Fruit fly (Drosophila melanogaster) whole organism, embryonic: Measurements from ENCODE around the gene Bet3.

Experiments used
- ATbp ChIP-seq: fragments of 200-800 bp; sonication (Bioruptor generic); optimal IDR thresholded peaks from 2 replicates; lab custom pipeline; 2017; ENCODE audit warnings: missing biosample characterization, mild to moderate bottlenecking, missing genetic modification characterization, missing genetic modification reagents
- BEAF-32 ChIP-seq: fragments of 200-800 bp; sonication (Bioruptor generic); optimal IDR thresholded peaks from 3 replicates; lab custom pipeline; 2017; ENCODE audit warnings: missing biosample characterization, missing genetic modification characterization, mild to moderate bottlenecking, moderate library complexity, missing genetic modification reagents
- CG10321 ChIP-seq: fragments of 200-800 bp; sonication (Bioruptor generic); IDR thresholded peaks from 2 replicates; pipeline ENCODE4 v1.3.6; 2022; ENCODE audit warnings: missing biosample characterization, missing genetic modification characterization
- CG1233 ChIP-seq: fragments of 200-800 bp; sonication (Bioruptor generic); optimal IDR thresholded peaks from 4 replicates; lab custom pipeline; 2018; ENCODE audit warnings: missing biosample characterization, mild to moderate bottlenecking, missing genetic modification characterization
- CG12659 ChIP-seq: fragments of 200-800 bp; sonication (Bioruptor generic); optimal IDR thresholded peaks from 3 replicates; lab custom pipeline; 2017; ENCODE audit warnings: mild to moderate bottlenecking, missing biosample characterization, missing genetic modification reagents, missing genetic modification characterization
- CG13287 ChIP-seq: fragments of 200-800 bp; sonication (Bioruptor generic); IDR thresholded peaks from 2 replicates; pipeline ENCODE4 v1.3.6; 2022; ENCODE audit warnings: missing biosample characterization, missing genetic modification characterization; ENCODE audit not compliant: partially characterized antibody
- CG17361 ChIP-seq: fragments of 200-800 bp; sonication (Bioruptor generic); IDR thresholded peaks from 3 replicates; pipeline ENCODE4 v1.3.6; 2022; ENCODE audit warnings: missing biosample characterization, missing genetic modification characterization
- CG17385 ChIP-seq: fragments of 200-800 bp; sonication (Bioruptor generic); optimal IDR thresholded peaks from 3 replicates; lab custom pipeline; 2018; ENCODE audit warnings: missing biosample characterization, mild to moderate bottlenecking, missing genetic modification characterization
- CG1792 ChIP-seq: fragments of 200-800 bp; sonication (Bioruptor generic); optimal IDR thresholded peaks from 2 replicates; lab custom pipeline; 2016; ENCODE audit warnings: missing biosample characterization, missing genetic modification characterization
- CG18599 ChIP-seq: fragments of 200-800 bp; sonication (Bioruptor generic); optimal IDR thresholded peaks from 3 replicates; lab custom pipeline; 2017; ENCODE audit warnings: missing biosample characterization, missing genetic modification characterization, mild to moderate bottlenecking, moderate library complexity, missing genetic modification reagents
- CG2202 ChIP-seq: fragments of 200-800 bp; sonication (Bioruptor generic); optimal IDR thresholded peaks from 2 replicates; lab custom pipeline; 2018; ENCODE audit warnings: missing biosample characterization, mild to moderate bottlenecking, missing genetic modification characterization
- CG32767 ChIP-seq: fragments of 200-800 bp; sonication (Bioruptor generic); IDR thresholded peaks from 2 replicates; pipeline ENCODE4 v1.3.6; 2022; ENCODE audit warnings: missing biosample characterization, missing genetic modification characterization
- CG42726 ChIP-seq: fragments of 200-800 bp; sonication (Bioruptor generic); IDR thresholded peaks from 2 replicates; pipeline ENCODE4 v1.3.6; 2022; ENCODE audit warnings: missing biosample characterization, missing genetic modification characterization; ENCODE audit not compliant: partially characterized antibody
- CG5953 ChIP-seq: fragments of 200-800 bp; sonication (Bioruptor generic); IDR thresholded peaks from 2 replicates; pipeline ENCODE4 v1.3.6; 2022; ENCODE audit warnings: missing biosample characterization, missing genetic modification characterization
- CG6765 ChIP-seq: fragments of 200-800 bp; sonication (Bioruptor generic); optimal IDR thresholded peaks from 3 replicates; lab custom pipeline; 2017; ENCODE audit warnings: missing biosample characterization, mild to moderate bottlenecking, missing genetic modification characterization
- CG8478 ChIP-seq: fragments of >200 bp; optimal IDR thresholded peaks from 2 replicates; lab custom pipeline; 2018
- CG9727 ChIP-seq: fragments of 200-800 bp; sonication (Bioruptor generic); optimal IDR thresholded peaks from 3 replicates; lab custom pipeline; 2017; ENCODE audit warnings: missing biosample characterization, mild to moderate bottlenecking, missing genetic modification characterization
- D19B ChIP-seq: fragments of 200-800 bp; sonication (Bioruptor generic); optimal IDR thresholded peaks from 2 replicates; lab custom pipeline; 2017; ENCODE audit warnings: missing biosample characterization, mild to moderate bottlenecking, missing genetic modification characterization
- Dp ChIP-seq: fragments of 200-800 bp; sonication (Bioruptor generic); optimal IDR thresholded peaks from 2 replicates; lab custom pipeline; 2018; ENCODE audit warnings: missing biosample characterization, mild to moderate bottlenecking, missing genetic modification characterization, moderate library complexity
- Fer1 ChIP-seq: fragments of 200-800 bp; sonication (Bioruptor generic); optimal IDR thresholded peaks from 2 replicates; lab custom pipeline; 2017; ENCODE audit warnings: missing biosample characterization, mild to moderate bottlenecking, missing genetic modification characterization
- Gug ChIP-seq: fragments of 200-800 bp; sonication (Bioruptor generic); IDR thresholded peaks from 4 replicates; pipeline ENCODE4 v1.3.6; 2022; ENCODE audit warnings: missing biosample characterization, missing genetic modification characterization
- Hmx ChIP-seq: fragments of 200-800 bp; sonication (Bioruptor generic); optimal IDR thresholded peaks from 2 replicates; lab custom pipeline; 2016; ENCODE audit warnings: missing biosample characterization, missing genetic modification characterization
- Hr39 ChIP-seq: fragments of >200 bp; optimal IDR thresholded peaks from 2 replicates; lab custom pipeline; 2017
- Nf-YB ChIP-seq: fragments of 200-800 bp; sonication (Bioruptor generic); optimal IDR thresholded peaks from 3 replicates; lab custom pipeline; 2019; ENCODE audit warnings: missing biosample characterization, mild to moderate bottlenecking, missing genetic modification characterization, moderate library complexity
- Pdp1 ChIP-seq, 2 experiments: fragments of 200-800 bp; sonication (Bioruptor generic); optimal IDR thresholded peaks; 3 replicates each; lab custom pipeline; 2016; ENCODE audit warnings: missing biosample characterization in 2 of 2, missing genetic modification characterization in 2 of 2, mild to moderate bottlenecking in 1 of 2, moderate library complexity in 1 of 2
- Taf1 ChIP-seq: fragments of 200-800 bp; sonication (Bioruptor generic); IDR thresholded peaks from 2 replicates; pipeline ENCODE4 v1.3.6; 2022; ENCODE audit warnings: missing biosample characterization, missing genetic modification characterization
- Trl ChIP-seq, 3 experiments: fragments of >200 bp in 2 of 3; fragments of 200-800 bp in 1 of 3; sonication (Bioruptor generic) in 1 of 3; optimal IDR thresholded peaks; 2 replicates in 1 of 3; 3 replicates in 2 of 3; lab custom pipeline; 2016 to 2017; ENCODE audit warnings: missing biosample characterization in 1 of 3, missing genetic modification characterization in 1 of 3
- ac ChIP-seq: fragments of 200-800 bp; sonication (Bioruptor generic); optimal IDR thresholded peaks from 3 replicates; lab custom pipeline; 2017; ENCODE audit warnings: missing biosample characterization, mild to moderate bottlenecking, missing genetic modification characterization
- ara ChIP-seq: fragments of 200-800 bp; sonication (Bioruptor generic); IDR thresholded peaks from 2 replicates; pipeline ENCODE4 v1.3.6; 2022; ENCODE audit warnings: missing biosample characterization, missing genetic modification characterization
- bbx ChIP-seq: fragments of 200-800 bp; sonication (Bioruptor generic); IDR thresholded peaks from 2 replicates; pipeline ENCODE4 v1.3.6; 2022; ENCODE audit warnings: missing biosample characterization, missing genetic modification characterization; ENCODE audit not compliant: partially characterized antibody
- bowl ChIP-seq: fragments of 200-800 bp; sonication (Bioruptor generic); IDR thresholded peaks from 2 replicates; pipeline ENCODE4 v1.3.6; 2022; ENCODE audit warnings: missing biosample characterization, missing genetic modification characterization
- cato ChIP-seq: fragments of 200-800 bp; sonication (Bioruptor generic); optimal IDR thresholded peaks from 2 replicates; lab custom pipeline; 2016; ENCODE audit warnings: missing biosample characterization, missing genetic modification characterization, borderline replicate concordance
- danr ChIP-seq: fragments of 200-800 bp; sonication (Bioruptor generic); IDR thresholded peaks from 2 replicates; pipeline ENCODE4 v1.3.6; 2022; ENCODE audit warnings: missing biosample characterization, missing genetic modification characterization
- eve ChIP-seq, 2 experiments: fragments of >200 bp; optimal IDR thresholded peaks; 2 replicates each; lab custom pipeline; 2017; ENCODE audit warnings: missing biosample characterization in 2 of 2, missing genetic modification characterization in 2 of 2
- exex ChIP-seq: fragments of 200-800 bp; sonication (Bioruptor generic); optimal IDR thresholded peaks from 4 replicates; lab custom pipeline; 2018; ENCODE audit warnings: missing biosample characterization, mild to moderate bottlenecking, missing genetic modification characterization, moderate library complexity
- fd64A ChIP-seq: fragments of 200-800 bp; sonication (Bioruptor generic); optimal IDR thresholded peaks from 3 replicates; lab custom pipeline; 2018; ENCODE audit warnings: missing biosample characterization, mild to moderate bottlenecking, missing genetic modification characterization
- fu2 ChIP-seq: fragments of 200-800 bp; sonication (Bioruptor generic); optimal IDR thresholded peaks from 2 replicates; lab custom pipeline; 2016; ENCODE audit warnings: missing biosample characterization, missing genetic modification characterization
- grn ChIP-seq: fragments of 200-800 bp; sonication (Bioruptor generic); optimal IDR thresholded peaks from 3 replicates; lab custom pipeline; 2017; ENCODE audit warnings: missing biosample characterization, missing genetic modification characterization
- gro ChIP-seq: fragments of 200-800 bp; sonication (Bioruptor generic); optimal IDR thresholded peaks from 2 replicates; lab custom pipeline; 2016; ENCODE audit warnings: missing biosample characterization, missing genetic modification characterization
- gsb-n ChIP-seq: fragments of 200-800 bp; sonication (Bioruptor generic); optimal IDR thresholded peaks from 3 replicates; lab custom pipeline; 2018; ENCODE audit warnings: missing biosample characterization, mild to moderate bottlenecking, missing genetic modification characterization
- gt ChIP-seq: fragments of 200-800 bp; sonication (Bioruptor generic); IDR thresholded peaks from 2 replicates; pipeline ENCODE4 v1.3.6; 2022; ENCODE audit warnings: missing biosample characterization, missing genetic modification characterization
- lilli ChIP-seq: fragments of 200-800 bp; sonication (Bioruptor generic); optimal IDR thresholded peaks from 3 replicates; lab custom pipeline; 2016; ENCODE audit warnings: missing biosample characterization, missing genetic modification characterization
- oc ChIP-seq: fragments of 200-800 bp; sonication (Bioruptor generic); optimal IDR thresholded peaks from 2 replicates; lab custom pipeline; 2018; ENCODE audit warnings: missing biosample characterization, mild to moderate bottlenecking, missing genetic modification characterization, moderate library complexity
- pan ChIP-seq, 4 experiments: fragments of >200 bp in 3 of 4; fragments of 200-800 bp in 1 of 4; sonication (Bioruptor generic) in 1 of 4; optimal IDR thresholded peaks in 3 of 4; IDR thresholded peaks in 1 of 4; 2 replicates each; pipeline versions ENCODE4 v1.3.6 to Lab custom; 2017 to 2022; ENCODE audit warnings: missing biosample characterization in 2 of 4, missing genetic modification characterization in 2 of 4, mixed read lengths in 1 of 4
- pfk ChIP-seq: fragments of 200-800 bp; sonication (Bioruptor generic); optimal IDR thresholded peaks from 2 replicates; lab custom pipeline; 2018; ENCODE audit warnings: missing biosample characterization, mild to moderate bottlenecking, missing genetic modification characterization, moderate library complexity
- phol ChIP-seq: fragments of 200-800 bp; sonication (Bioruptor generic); optimal IDR thresholded peaks from 3 replicates; lab custom pipeline; 2018; ENCODE audit warnings: missing biosample characterization, mild to moderate bottlenecking, missing genetic modification characterization, moderate library complexity
- sd ChIP-seq: fragments of 200-800 bp; sonication (Bioruptor generic); optimal IDR thresholded peaks from 3 replicates; lab custom pipeline; 2018; ENCODE audit warnings: missing biosample characterization, mild to moderate bottlenecking, missing genetic modification characterization, moderate library complexity
- sens ChIP-seq: fragments of 200-800 bp; sonication (Bioruptor generic); peaks from one replicate; lab custom pipeline; 2016; ENCODE audit warnings: missing biosample characterization, missing genetic modification characterization
- sens-2 ChIP-seq: fragments of 200-800 bp; sonication (Bioruptor generic); IDR thresholded peaks from 2 replicates; pipeline ENCODE4 v1.3.6; 2022; ENCODE audit warnings: missing biosample characterization, missing genetic modification characterization
- sug ChIP-seq: fragments of 200-800 bp; optimal IDR thresholded peaks from 2 replicates; lab custom pipeline; 2019; ENCODE audit warnings: missing biosample characterization, mild to moderate bottlenecking, missing genetic modification characterization, moderate library complexity

Gene Bet3

dm6 chr3L:9455819-9456388, 13.8 kb upstream of the Bet3 start, which contains the start of the genes phol and CG3552 (continued):
- TF ChIP-seq CG1233 (GFP tag; lab: Kevin White, UChicago) (no peak), fd64A (GFP tag; lab: Kevin White, UChicago) (no peak), Dp (GFP tag; lab: Kevin White, UChicago) (peak; percentile 48), Taf1 (0 out of 2 replicates have a peak, but pooled peaks have one; percentile 26), pfk (GFP tag; lab: Kevin White, UChicago) (no peak), BEAF-32 (GFP tag; lab: Kevin White, UChicago) (peak; percentile 57), bbx (0 out of 2 replicates have a peak, but pooled peaks have one; percentile 27), ara (GFP tag; lab: Robert Waterston, UW) (no peak), CG17385 (GFP tag; lab: Kevin White, UChicago) (peak; percentile 29), CG9727 (GFP tag; lab: Kevin White, UChicago) (peak; percentile 33), Hmx (no peak), D19B (GFP tag; lab: Kevin White, UChicago) (no peak), ATbp (GFP tag; lab: Kevin White, UChicago) (no peak), fu2 (peak; percentile 18), ac (GFP tag; lab: Kevin White, UChicago) (no peak), CG2202 (no peak), CG6765 (GFP tag; lab: Kevin White, UChicago) (no peak), sens (GFP tag; lab: Kevin White, UChicago) (peak; percentile 64), CG10321 (GFP tag; lab: Robert Waterston, UW) (no peak), gsb-n (tag; lab: Kevin White, UChicago) (no peak), exex (no peak), CG5953 (GFP tag; lab: Robert Waterston, UW) (no peak), Nf-YB (no peak), phol (tag; lab: Kevin White, UChicago) (peak; percentile 87), Fer1 (GFP tag; lab: Kevin White, UChicago) (no peak), Hr39 (lab: Kevin White, UChicago) (no peak), Trl (optimal IDR thresholded peaks at IDR 0.05; lab: Kevin White, UChicago) (peak in 1 of 2 experiments; percentile 10), Trl (GFP tag; optimal IDR thresholded peaks at IDR 0.05; lab: Kevin White, UChicago) (no peak), eve (GFP tag; optimal IDR thresholded peaks at IDR 0.05; lab: Kevin White, UChicago) (no peak), danr (GFP tag; lab: Robert Waterston, UW) (no peak), CG32767 (peak; percentile 78), cato (GFP tag; lab: Kevin White, UChicago) (no peak), CG18599 (GFP tag; lab: Kevin White, UChicago) (no peak), sens-2 (GFP tag; lab: Robert Waterston, UW) (no peak), CG1792 (GFP tag; lab: Kevin White, UChicago) (no peak), CG42726 (GFP tag; lab: Robert Waterston, UW) (no peak), CG17361 (0 out of 3 replicates have a peak, but pooled peaks have one; percentile 42), Gug (GFP tag; lab: Robert Waterston, UW) (no peak), CG8478 (peak; percentile 9), CG13287 (GFP tag; lab: Robert Waterston, UW) (peak; percentile 31; the same call in 1 of the 2 replicates), oc (tag; lab: Kevin White, UChicago) (no peak)

- TF ChIP-seq CG32767 (no peak), pan (optimal IDR thresholded peaks at IDR 0.05; lab: Kevin White, UChicago) (no peak), pan (GFP tag; optimal IDR thresholded peaks at IDR 0.05 in 1 of 2, IDR thresholded peaks at IDR 0.05 in 1 of 2) (no peak), fd64A (GFP tag; lab: Kevin White, UChicago) (no peak), Taf1 (no peak), sug (tag; lab: Kevin White, UChicago) (peak; percentile 77), Pdp1 (GFP tag; optimal IDR thresholded peaks at IDR 0.05; lab: Kevin White, UChicago) (peak in 1 of 2 experiments; percentile 28), Hmx (no peak), gro (peak; percentile 5), CG12659 (no peak), bowl (GFP tag; lab: Robert Waterston, UW) (no peak), grn (GFP tag; lab: Kevin White, UChicago) (peak; percentile 94), lilli (GFP tag; lab: Kevin White, UChicago) (no peak), CG1233 (GFP tag; lab: Kevin White, UChicago) (no peak), sd (tag; lab: Kevin White, UChicago) (peak; percentile 14), gt (no peak)
Observed at dm6 chr3L:9452422-9452821, 10.4 kb upstream of the Bet3 start.
